Worm (Caenorhabditis elegans): ENCODE data around the gene dpy-3.

dpy-3 gene

ce11 chrX:2145629-2146028, at the start of gene dpy-3:
TSS of gene dpy-3 (minus strand) at chrX:2145647.
- no peak for TF ChIP-seq egl-5 (tag; optimal IDR thresholded peaks at IDR 0.05)
- peak; percentile 88 for TF ChIP-seq nhr-23 (tag; optimal IDR thresholded peaks at IDR 0.05)
- no peak for TF ChIP-seq tbx-2 (tag; optimal IDR thresholded peaks at IDR 0.05)
- TF ChIP-seq elt-1 (tag; optimal IDR thresholded peaks at IDR 0.05) = peak; percentile 39

DNA sequence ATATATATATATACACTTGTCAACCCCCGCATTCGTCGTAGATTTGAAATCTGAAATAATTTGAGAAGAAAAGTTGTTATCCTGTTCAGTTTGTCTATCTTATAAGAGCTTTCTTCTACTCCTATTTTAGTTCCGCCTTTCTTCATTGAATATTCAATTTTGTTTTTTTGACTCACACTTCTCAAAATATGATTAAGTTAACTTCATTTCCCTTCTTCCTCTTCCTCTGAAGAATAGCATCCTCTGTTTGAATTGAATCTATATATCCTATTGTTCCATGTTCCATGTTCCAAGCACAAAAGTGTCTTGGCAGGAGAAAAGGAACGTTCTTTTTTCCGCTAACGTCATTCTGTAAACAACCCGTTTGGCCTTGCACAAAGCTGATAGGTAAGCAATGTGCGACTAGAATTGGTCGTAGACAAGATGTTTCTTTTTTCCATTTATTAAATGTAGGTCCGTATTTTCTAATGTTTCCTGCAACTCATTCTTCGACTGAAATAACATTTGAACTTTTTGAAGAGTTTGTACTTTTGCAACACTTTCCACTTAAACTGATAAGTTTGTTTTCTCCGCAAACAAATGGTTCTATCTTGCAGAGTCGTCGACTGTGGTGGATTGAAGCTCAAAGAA, 46.6 kb upstream of the dpy-3 start, which contains the start of gene gap-1:
gap-1 (plus strand) TSS at position 580 of the 630 bp plus-strand sequence.
- TF ChIP-seq fkh-10 (GFP tag; optimal IDR thresholded peaks at IDR 0.05) = peak; percentile 77
- peak; percentile 45 for TF ChIP-seq pha-4 (tag; optimal IDR thresholded peaks at IDR 0.05)
- no peak for TF ChIP-seq nhr-77 (tag; optimal IDR thresholded peaks at IDR 0.05)
- no peak for TF ChIP-seq sea-2 (GFP tag; optimal IDR thresholded peaks at IDR 0.05)
- TF ChIP-seq jun-1 (tag; optimal IDR thresholded peaks at IDR 0.05) = no peak

DNA sequence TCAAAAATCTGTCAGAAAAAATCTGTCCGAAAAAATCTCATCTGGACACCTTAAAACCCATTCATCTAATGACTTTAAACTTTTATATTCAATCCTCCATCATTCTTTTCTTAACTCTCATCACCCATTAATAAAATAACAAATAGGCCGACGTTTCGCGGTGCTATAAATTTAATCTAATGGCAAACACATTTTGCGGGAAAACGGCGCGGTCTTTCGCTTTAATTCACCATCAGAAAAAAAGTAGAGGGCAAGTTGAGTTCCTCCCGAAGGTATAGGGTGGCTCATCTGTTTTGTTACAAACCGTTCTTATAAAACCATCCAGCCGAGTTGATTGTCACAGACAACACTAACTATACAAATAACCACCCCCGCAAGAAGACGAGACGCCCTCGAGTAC, 45.3 kb upstream of the dpy-3 start:
- TF ChIP-seq pha-4 (tag; optimal IDR thresholded peaks at IDR 0.05) (no peak), nhr-23 (tag; optimal IDR thresholded peaks at IDR 0.05) (no peak), tbx-2 (tag; optimal IDR thresholded peaks at IDR 0.05) (no peak), nhr-43 (tag; optimal IDR thresholded peaks at IDR 0.05; ENCODE audit: poor library complexity, severe bottlenecking) (no peak), unc-39 (tag; optimal IDR thresholded peaks at IDR 0.05) (no peak), ceh-82 (tag; optimal IDR thresholded peaks at IDR 0.05) (no peak), daf-12 (tag; optimal IDR thresholded peaks at IDR 0.05) (no peak), ceh-28 (tag; optimal IDR thresholded peaks at IDR 0.05) (no peak), nhr-237 (tag; optimal IDR thresholded peaks at IDR 0.05) (no peak), mml-1 (tag; optimal IDR thresholded peaks at IDR 0.05) (no peak), fkh-2 (tag; optimal IDR thresholded peaks at IDR 0.05) (no peak), skn-1 (tag; optimal IDR thresholded peaks at IDR 0.05) (no peak), ceh-16 (tag; optimal IDR thresholded peaks at IDR 0.05) (no peak), lin-15B (tag; optimal IDR thresholded peaks at IDR 0.05) (no peak), elt-1 (tag; optimal IDR thresholded peaks at IDR 0.05) (no peak), lsy-12 (tag; optimal IDR thresholded peaks at IDR 0.05) (no peak)

DNA sequence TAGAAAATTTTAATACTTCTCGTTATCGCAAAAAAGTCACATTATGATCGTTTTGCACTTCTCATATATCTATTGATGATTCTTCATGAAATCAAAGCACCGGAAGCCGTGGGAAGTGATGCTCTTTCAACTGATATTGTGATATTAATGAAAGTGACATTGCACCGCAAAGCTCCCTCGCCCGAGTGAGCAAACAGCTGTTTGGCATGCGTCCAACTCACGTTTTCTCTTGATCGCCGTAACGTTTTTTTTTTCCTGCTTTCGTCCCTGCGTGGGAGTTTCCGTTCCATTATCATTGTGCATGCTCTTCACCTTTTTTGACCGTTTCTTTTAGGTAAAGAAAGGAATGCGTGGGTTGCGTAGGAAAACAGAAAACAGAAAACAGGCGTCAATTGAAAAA, 43.4 kb upstream of the dpy-3 start:
- TF ChIP-seq nhr-67 (tag; optimal IDR thresholded peaks at IDR 0.05) (no peak), nhr-43 (tag; optimal IDR thresholded peaks at IDR 0.05; ENCODE audit: poor library complexity, severe bottlenecking) (no peak), nhr-28 (tag; optimal IDR thresholded peaks at IDR 0.05) (no peak), lsy-12 (tag; optimal IDR thresholded peaks at IDR 0.05) (no peak), pqm-1 (tag; optimal IDR thresholded peaks at IDR 0.05) (no peak), lin-39 (tag; optimal IDR thresholded peaks at IDR 0.05) (no peak), nhr-76 (tag; optimal IDR thresholded peaks at IDR 0.05) (no peak), sea-2 (GFP tag; optimal IDR thresholded peaks at IDR 0.05) (no peak), ama-1 (optimal IDR thresholded peaks at IDR 0.05) (no peak), fkh-10 (GFP tag; optimal IDR thresholded peaks at IDR 0.05) (no peak), nhr-12 (tag; optimal IDR thresholded peaks at IDR 0.05) (no peak), ceh-28 (tag; optimal IDR thresholded peaks at IDR 0.05) (no peak), eor-1 (tag; optimal IDR thresholded peaks at IDR 0.05) (no peak), pha-4 (tag; optimal IDR thresholded peaks at IDR 0.05) (no peak), nhr-77 (tag; optimal IDR thresholded peaks at IDR 0.05) (no peak), elt-1 (tag; optimal IDR thresholded peaks at IDR 0.05) (no peak), ceh-82 (tag; optimal IDR thresholded peaks at IDR 0.05) (no peak), fos-1 (tag; optimal IDR thresholded peaks at IDR 0.05) (no peak), elt-2 (tag; optimal IDR thresholded peaks at IDR 0.05) (no peak)

DNA sequence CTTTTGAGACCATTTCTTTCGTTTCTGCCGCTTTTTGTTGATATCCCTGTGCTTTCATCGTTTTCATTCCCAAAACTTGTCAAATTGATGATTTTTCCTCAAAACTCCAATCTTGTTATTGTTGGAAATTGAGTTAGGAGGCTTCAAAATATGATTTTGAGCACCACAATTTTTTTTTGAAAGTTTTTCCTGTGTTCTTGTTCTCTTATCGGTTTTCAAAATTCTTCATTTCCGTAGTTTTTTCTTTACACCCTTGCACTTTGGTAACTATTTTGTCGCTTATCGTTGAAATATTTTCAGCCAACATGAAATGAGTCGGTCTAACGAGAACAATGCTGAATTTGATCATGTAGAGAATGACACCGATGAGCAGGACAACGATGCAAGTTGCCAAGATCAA, 35.1 kb upstream of the dpy-3 start, which contains the start of gene F48B9.1:
F48B9.1 (plus strand) TSS at position 301 of the 400 bp plus-strand sequence.
- no peak for TF ChIP-seq pha-4 (tag; optimal IDR thresholded peaks at IDR 0.05)
- no peak for TF ChIP-seq nhr-67 (tag; optimal IDR thresholded peaks at IDR 0.05)
- TF ChIP-seq fkh-2 (tag; optimal IDR thresholded peaks at IDR 0.05) = no peak

DNA sequence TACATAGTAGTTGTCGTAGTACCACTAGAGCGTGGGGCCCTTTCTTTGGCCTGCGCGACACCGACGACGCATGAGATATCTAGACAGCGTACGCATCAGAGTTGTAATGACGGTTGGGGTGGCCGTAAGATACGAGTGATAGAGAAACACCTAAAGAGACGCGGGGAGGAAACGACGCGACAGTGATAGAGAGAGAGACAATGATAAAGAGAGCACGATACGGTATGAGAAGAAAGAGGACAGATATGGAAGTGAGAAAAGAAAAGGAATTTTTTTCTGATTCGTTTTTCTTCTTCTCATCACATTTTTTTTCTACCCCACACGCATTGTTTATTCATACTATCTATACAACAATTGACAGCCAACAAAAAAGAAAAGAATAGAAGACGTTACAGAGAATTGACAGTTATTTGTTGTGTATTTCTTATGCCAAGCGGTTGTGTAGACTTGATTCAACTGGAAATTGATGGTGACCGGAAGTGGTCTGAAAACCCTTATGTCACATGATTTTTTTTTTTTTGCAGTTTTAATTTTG, 33.0 kb upstream of the dpy-3 start:
- TF ChIP-seq nhr-23 (tag; optimal IDR thresholded peaks at IDR 0.05) (peak; percentile 26), pqm-1 (tag; optimal IDR thresholded peaks at IDR 0.05) (peak; percentile 14), elt-2 (tag; optimal IDR thresholded peaks at IDR 0.05) (peak; percentile 63), unc-62 (GFP tag; optimal IDR thresholded peaks at IDR 0.05) (no peak), elt-3 (tag; optimal IDR thresholded peaks at IDR 0.05) (peak in 1 of 3 experiments; percentile 57)
